Worm (Caenorhabditis elegans) whole organism, young adult: Measurements from ENCODE around the gene C07D8.5.

Experiments
- Y53G8AR.9 ChIP-seq: fragments of 200-800 bp; sonication (Bioruptor generic); conservative IDR thresholded peaks from 2 replicates; pipeline ENCODE4 v1.3.6; 2022; ENCODE audit warnings: missing genetic modification reagents, missing genetic modification characterization, missing compliant biosample characterization
- attf-6 ChIP-seq: fragments of 200-800 bp; sonication (Bioruptor generic); IDR thresholded peaks from 2 replicates; pipeline ENCODE4 v1.3.6; 2022; ENCODE audit warnings: missing genetic modification reagents, missing genetic modification characterization, missing compliant biosample characterization
- hsf-1 ChIP-seq: fragments of 200-800 bp; sonication (Bioruptor generic); IDR thresholded peaks from 2 replicates; pipeline ENCODE4 v1.3.6; 2022; ENCODE audit warnings: missing genetic modification reagents, missing genetic modification characterization, missing compliant biosample characterization
- let-526 ChIP-seq: fragments of 200-800 bp; sonication (Bioruptor generic); IDR thresholded peaks from 2 replicates; pipeline ENCODE4 v1.3.6; 2022; ENCODE audit warnings: missing genetic modification reagents, missing genetic modification characterization, missing compliant biosample characterization
- lir-1 ChIP-seq: fragments of 200-800 bp; sonication (Bioruptor generic); conservative IDR thresholded peaks from 2 replicates; pipeline ENCODE4 v1.3.6; 2022; ENCODE audit warnings: missing genetic modification reagents, missing genetic modification characterization, missing compliant biosample characterization
- sea-2 ChIP-seq: fragments of 200-800 bp; sonication (Bioruptor generic); IDR thresholded peaks from 2 replicates; pipeline ENCODE4 v1.3.6; 2022; ENCODE audit warnings: missing genetic modification characterization, missing compliant biosample characterization
- snpc-4 ChIP-seq, 5 experiments: fragments of 150-350 bp in 1 of 5; sonication (generic microtip) in 4 of 5; optimal IDR thresholded peaks; 2 replicates each; lab custom pipeline; 2014 to 2018; ENCODE audit warnings: missing genetic modification characterization in 5 of 5, missing biosample characterization in 3 of 5, antibody characterized with exemption in 2 of 5, mild to moderate bottlenecking in 2 of 5, missing compliant biosample characterization in 2 of 5, missing genotype in 2 of 5, moderate library complexity in 2 of 5, missing genetic modification reagents in 1 of 5
- unc-62 ChIP-seq: fragments of 150-350 bp; optimal IDR thresholded peaks from 2 replicates; lab custom pipeline; 2014; ENCODE audit warnings: missing biosample characterization, missing genetic modification reagents, missing genetic modification characterization

ce11 chrX:7376941-7377340 is 33.1 kb downstream of the C07D8.5 start, which contains the start of gene npr-8:
- TF ChIP-seq attf-6 (no peak), let-526 (GFP tag; lab: Robert Waterston, UW) (no peak), Y53G8AR.9 (GFP tag; lab: Robert Waterston, UW) (no peak), lir-1 (GFP tag; lab: Robert Waterston, UW) (no peak), sea-2 (no peak), unc-62 (no peak), snpc-4 (GFP tag; optimal IDR thresholded peaks at IDR 0.05; lab: Kevin White, UChicago) (no peak), snpc-4 (tag; optimal IDR thresholded peaks at IDR 0.05; lab: Kevin White, UChicago) (no peak), hsf-1 (GFP tag; lab: Robert Waterston, UW) (no peak)
